Worm (Caenorhabditis elegans): ENCODE results near the gene mans-2.

mans-2 gene

ce11 chrV:11979673-11980561, 5.4 kb downstream of the mans-2 start, which contains the start of gene snr-4 (continued):
- TF ChIP-seq unc-62 (GFP tag; optimal IDR thresholded peaks at IDR 0.05 in 1 of 2): peak in 1 of 2 experiments; percentile 98
- no peak for TF ChIP-seq unc-62 (tag; optimal IDR thresholded peaks at IDR 0.05)
- TF ChIP-seq duxl-1 (tag; optimal IDR thresholded peaks at IDR 0.05; ENCODE audit: poor library complexity): peak; percentile 78
- peak; percentile 56; the same call in 1 of the 2 replicates for TF ChIP-seq D1046.2 (GFP tag; IDR thresholded peaks at IDR 0.05)
- peak; percentile 21 for TF ChIP-seq ceh-32 (tag; optimal IDR thresholded peaks at IDR 0.05; ENCODE audit: poor library complexity)
- TF ChIP-seq unc-39 (tag; optimal IDR thresholded peaks at IDR 0.05): no peak
- TF ChIP-seq zfp-2 (tag; optimal IDR thresholded peaks at IDR 0.05): peak; percentile 35
- no peak for TF ChIP-seq R02D3.7 (tag; optimal IDR thresholded peaks at IDR 0.05)
- TF ChIP-seq nhr-28 (tag; optimal IDR thresholded peaks at IDR 0.05): peak; percentile 85
- no peak for TF ChIP-seq egl-27 (tag; optimal IDR thresholded peaks at IDR 0.05)
- TF ChIP-seq nhr-48 (tag; optimal IDR thresholded peaks at IDR 0.05): peak; percentile 84
- TF ChIP-seq fos-1 (tag; optimal IDR thresholded peaks at IDR 0.05): no peak

DNA sequence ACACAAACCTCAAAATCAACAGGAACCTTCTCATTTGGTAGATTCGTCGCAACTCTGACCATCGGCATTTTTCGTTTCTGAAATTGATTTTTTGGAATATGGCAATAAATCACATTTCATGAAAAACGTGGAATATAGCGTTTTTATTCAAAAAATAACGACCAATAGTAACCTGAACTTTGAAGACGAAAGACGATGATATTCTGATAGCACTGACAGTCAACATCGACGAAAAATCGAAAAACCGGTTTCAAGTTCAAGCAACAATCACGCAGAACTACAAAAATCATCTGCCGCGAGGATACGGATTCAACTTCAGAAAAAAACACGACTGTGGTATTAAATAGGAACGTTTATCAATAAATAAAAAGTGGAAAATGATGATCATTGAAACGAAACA, 7.1 kb downstream of the mans-2 start, which contains the start of gene mif-2:
TSS of gene mif-2 (minus strand) at position 281 of the 400 bp plus-strand sequence.
- TF ChIP-seq ama-1 (optimal IDR thresholded peaks at IDR 0.05): peak; percentile 15
- TF ChIP-seq hlh-11 (tag; optimal IDR thresholded peaks at IDR 0.05): peak; percentile 39
- TF ChIP-seq lin-38 (GFP tag; IDR thresholded peaks at IDR 0.05): 0 out of 2 replicates have a peak, but pooled peaks have one; percentile 24
- TF ChIP-seq madf-5 (GFP tag; IDR thresholded peaks at IDR 0.05): 0 out of 4 replicates have a peak, but pooled peaks of 1 of the 2 experiments have one; percentile 18
- no peak for TF ChIP-seq dmd-9 (GFP tag; IDR thresholded peaks at IDR 0.05)
- TF ChIP-seq snpc-1.2 (GFP tag; IDR thresholded peaks at IDR 0.05): no peak
- TF ChIP-seq hlh-30 (tag; optimal IDR thresholded peaks at IDR 0.05; ENCODE audit: insufficient read depth): peak; percentile 4
- TF ChIP-seq mdl-1 (tag; optimal IDR thresholded peaks at IDR 0.05): peak in 1 of 2 experiments; percentile 33
- TF ChIP-seq nhr-28 (tag; optimal IDR thresholded peaks at IDR 0.05): peak; percentile 71

- TF ChIP-seq nhr-111 (GFP tag; optimal IDR thresholded peaks at IDR 0.05) (no peak), nhr-48 (tag; optimal IDR thresholded peaks at IDR 0.05) (no peak), vab-7 (GFP tag; IDR thresholded peaks at IDR 0.05) (no peak), ctbp-1 (GFP tag; IDR thresholded peaks at IDR 0.05) (no peak), lin-13 (GFP tag; optimal IDR thresholded peaks at IDR 0.05) (no peak), nhr-6 (tag; optimal IDR thresholded peaks at IDR 0.05) (no peak), lin-29 (GFP tag; IDR thresholded peaks at IDR 0.05) (no peak), hlh-11 (tag; optimal IDR thresholded peaks at IDR 0.05) (peak; percentile 49), mdl-1 (tag; optimal IDR thresholded peaks at IDR 0.05) (no peak), mxl-2 (GFP tag; conservative IDR thresholded peaks at IDR 0.05) (no peak), daf-12 (tag; optimal IDR thresholded peaks at IDR 0.05) (no peak), F10B5.3 (tag; optimal IDR thresholded peaks at IDR 0.05) (no peak), hlh-30 (tag; optimal IDR thresholded peaks at IDR 0.05; ENCODE audit: insufficient read depth) (no peak), zfp-3 (GFP tag; conservative IDR thresholded peaks at IDR 0.05) (0 out of 2 replicates have a peak, but pooled peaks have one; percentile 9), nhr-10 (tag; optimal IDR thresholded peaks at IDR 0.05) (peak; percentile 27), ceh-62 (tag; optimal IDR thresholded peaks at IDR 0.05) (no peak), nhr-77 (tag; optimal IDR thresholded peaks at IDR 0.05) (peak; percentile 86), spr-3 (GFP tag; optimal IDR thresholded peaks at IDR 0.05) (no peak), T26A8.4 (GFP tag; IDR thresholded peaks at IDR 0.05) (no peak), madf-5 (GFP tag; IDR thresholded peaks at IDR 0.05) (no peak), Y5F2A.4 (GFP tag; optimal IDR thresholded peaks at IDR 0.05) (no peak), snpc-1.2 (GFP tag; IDR thresholded peaks at IDR 0.05) (no peak), sdz-12 (GFP tag; optimal IDR thresholded peaks at IDR 0.05) (no peak), Y105C5A.15 (GFP tag; IDR thresholded peaks at IDR 0.05) (no peak), cey-2 (tag; optimal IDR thresholded peaks at IDR 0.05; ENCODE audit: borderline replicate concordance, insufficient read depth) (no peak), unc-62 (GFP tag; optimal IDR thresholded peaks at IDR 0.05 in 1 of 2) (no peak), unc-62 (tag; optimal IDR thresholded peaks at IDR 0.05) (no peak), spr-1 (tag; optimal IDR thresholded peaks at IDR 0.05) (no peak), skn-1 (tag; optimal IDR thresholded peaks at IDR 0.05) (no peak), unc-130 (GFP tag; optimal IDR thresholded peaks at IDR 0.05) (no peak), mdt-29 (GFP tag; IDR thresholded peaks at IDR 0.05) (no peak), ZK546.5 (tag; optimal IDR thresholded peaks at IDR 0.05) (no peak), zag-1 (tag; optimal IDR thresholded peaks at IDR 0.05) (no peak)
These were observed 8.6 kb downstream of the mans-2 start for ce11 chrV:11976734-11977133.

All from whole organism, L4 larva.